Fruit fly (Drosophila melanogaster): ENCODE results near the gene CG15390.

CG15390 gene

DNA sequence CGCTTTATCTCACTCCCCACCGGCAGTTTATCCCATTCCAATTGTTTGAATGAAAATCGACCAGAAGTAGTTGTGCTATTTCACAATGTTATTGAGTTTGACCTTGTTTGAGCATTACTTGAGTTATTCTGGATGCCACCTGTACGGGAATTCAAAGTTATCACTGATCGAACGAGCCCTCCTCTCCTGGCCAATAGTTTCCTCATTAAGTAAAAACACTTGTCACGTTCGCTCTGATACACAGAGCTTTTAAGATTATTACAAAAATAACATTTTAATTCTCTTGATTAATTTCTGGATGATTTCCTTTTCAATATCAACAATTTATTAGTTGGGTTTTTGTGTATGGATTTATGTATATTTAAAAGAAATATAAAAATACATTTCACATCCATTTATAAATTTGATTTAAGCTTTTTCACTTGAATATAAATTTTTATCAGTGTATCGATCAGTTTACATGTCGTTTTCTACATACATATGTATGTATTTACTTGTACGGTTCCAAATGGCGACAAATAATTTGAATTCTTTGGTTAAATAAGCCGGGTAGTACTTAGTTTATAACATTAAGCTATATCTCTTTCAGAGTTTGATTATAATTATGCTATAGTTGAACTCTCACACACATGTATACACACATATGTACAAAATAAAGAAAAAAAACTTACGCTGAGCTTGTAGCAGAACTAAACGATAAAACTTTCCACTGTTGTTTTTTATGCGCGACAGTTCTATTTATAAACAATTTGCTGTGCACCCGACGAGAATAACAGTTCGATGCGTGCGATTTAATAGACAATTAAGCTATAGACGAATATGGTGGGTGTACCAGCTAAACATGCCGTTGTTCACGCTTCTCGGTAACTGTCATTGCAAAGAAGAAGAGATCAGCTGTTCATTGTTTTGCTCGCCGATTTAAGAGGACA is at the start of gene CG15390, which contains the start of gene CG3609:
CG15390 (plus strand) TSS at position 896 of the 929 bp plus-strand sequence.
CG3609 (minus strand) TSS at position 810 of the 929 bp plus-strand sequence.
- TF ChIP-seq CG9705 (GFP tag; optimal IDR thresholded peaks at IDR 0.05): peak; percentile 49
- peak; percentile 40 for TF ChIP-seq GATAd (GFP tag; optimal IDR thresholded peaks at IDR 0.05)
- TF ChIP-seq dl (GFP tag; optimal IDR thresholded peaks at IDR 0.05; ENCODE audit: insufficient read depth in 1 of 2, partially characterized antibody in 2 of 2): no peak
- peak; percentile 86 for TF ChIP-seq OdsH (GFP tag; optimal IDR thresholded peaks at IDR 0.05)
- TF ChIP-seq dmrt93B (GFP tag; optimal IDR thresholded peaks at IDR 0.05): peak; percentile 34
- TF ChIP-seq Mio (GFP tag; optimal IDR thresholded peaks at IDR 0.05): peak; percentile 62
- peak; percentile 91 for TF ChIP-seq h (GFP tag; optimal IDR thresholded peaks at IDR 0.05)
- peak; percentile 93 for TF ChIP-seq br (GFP tag; optimal IDR thresholded peaks at IDR 0.05)
- TF ChIP-seq woc (GFP tag; optimal IDR thresholded peaks at IDR 0.05): peak; percentile 95
- no peak for TF ChIP-seq Abd-B (GFP tag; optimal IDR thresholded peaks at IDR 0.05)
- TF ChIP-seq rgr (GFP tag; optimal IDR thresholded peaks at IDR 0.05): peak; percentile 90
- peak; percentile 77 for TF ChIP-seq jim (GFP tag; optimal IDR thresholded peaks at IDR 0.05)
- peak; percentile 89 for TF ChIP-seq ey (GFP tag; optimal IDR thresholded peaks at IDR 0.05)
- TF ChIP-seq dsf (GFP tag; optimal IDR thresholded peaks at IDR 0.05; ENCODE audit: borderline replicate concordance): peak; percentile 66
- TF ChIP-seq pan (optimal IDR thresholded peaks at IDR 0.05): no peak
- TF ChIP-seq Hr83 (GFP tag; optimal IDR thresholded peaks at IDR 0.05; ENCODE audit: poor library complexity, severe bottlenecking): peak; percentile 98
- TF ChIP-seq N (GFP tag; optimal IDR thresholded peaks at IDR 0.05): no peak
- peak; percentile 88 for TF ChIP-seq Jra (GFP tag; optimal IDR thresholded peaks at IDR 0.05)
- TF ChIP-seq CG32264 (GFP tag; optimal IDR thresholded peaks at IDR 0.05): peak; percentile 51
- TF ChIP-seq Hnf4 (GFP tag; optimal IDR thresholded peaks at IDR 0.05): peak; percentile 94
- peak; percentile 71 for TF ChIP-seq psq (GFP tag; optimal IDR thresholded peaks at IDR 0.05)
- TF ChIP-seq CrebA (GFP tag; optimal IDR thresholded peaks at IDR 0.05; ENCODE audit: borderline replicate concordance): no peak
- TF ChIP-seq Sp1 (GFP tag; optimal IDR thresholded peaks at IDR 0.05): peak; percentile 78
- TF ChIP-seq Vsx2 (GFP tag; optimal IDR thresholded peaks at IDR 0.05; ENCODE audit: partially characterized antibody): no peak
- TF ChIP-seq tai (GFP tag; optimal IDR thresholded peaks at IDR 0.05): no peak
- peak; percentile 14 for TF ChIP-seq Myc (optimal IDR thresholded peaks at IDR 0.05)
- peak; percentile 42 to 95 for TF ChIP-seq foxo (GFP tag; optimal IDR thresholded peaks at IDR 0.05)
- TF ChIP-seq sv (GFP tag; optimal IDR thresholded peaks at IDR 0.05): peak; percentile 83
- TF ChIP-seq fru (GFP tag; optimal IDR thresholded peaks at IDR 0.05): peak; percentile 84
- peak; percentile 59 for TF ChIP-seq brk (GFP tag; optimal IDR thresholded peaks at IDR 0.05)
- no peak for TF ChIP-seq Dfd (GFP tag; optimal IDR thresholded peaks at IDR 0.05)
- TF ChIP-seq HLH106 (tag; optimal IDR thresholded peaks at IDR 0.05): peak; percentile 76
- peak; percentile 37 for TF ChIP-seq Rel (GFP tag; optimal IDR thresholded peaks at IDR 0.05)
- TF ChIP-seq Rel (tag; optimal IDR thresholded peaks at IDR 0.05): peak; percentile 61
- peak; percentile 80 for TF ChIP-seq sage (GFP tag; optimal IDR thresholded peaks at IDR 0.05)
- no peak for TF ChIP-seq usp (GFP tag; optimal IDR thresholded peaks at IDR 0.05)
- no peak for TF ChIP-seq Dif (GFP tag; optimal IDR thresholded peaks at IDR 0.05; ENCODE audit: partially characterized antibody)
- no peak for TF ChIP-seq Hr78 (GFP tag; optimal IDR thresholded peaks at IDR 0.05)
- TF ChIP-seq lola (GFP tag; optimal IDR thresholded peaks at IDR 0.05): no peak

dm6 chr2L:2348479-2348878 is 26.0 kb upstream of the CG15390 start:
- no peak for TF ChIP-seq h (GFP tag; optimal IDR thresholded peaks at IDR 0.05)
- TF ChIP-seq Dif (GFP tag; optimal IDR thresholded peaks at IDR 0.05; ENCODE audit: partially characterized antibody): no peak
- no peak for TF ChIP-seq tai (GFP tag; optimal IDR thresholded peaks at IDR 0.05)
- TF ChIP-seq Rel (GFP tag; optimal IDR thresholded peaks at IDR 0.05): no peak
- TF ChIP-seq Rel (tag; optimal IDR thresholded peaks at IDR 0.05): no peak
- no peak for TF ChIP-seq Hr83 (GFP tag; optimal IDR thresholded peaks at IDR 0.05; ENCODE audit: poor library complexity, severe bottlenecking)
- TF ChIP-seq ey (GFP tag; optimal IDR thresholded peaks at IDR 0.05): no peak
- no peak for TF ChIP-seq N (GFP tag; optimal IDR thresholded peaks at IDR 0.05)
- no peak for TF ChIP-seq Abd-B (GFP tag; optimal IDR thresholded peaks at IDR 0.05)
- TF ChIP-seq GATAd (GFP tag; optimal IDR thresholded peaks at IDR 0.05): no peak

Data from whole organism, wandering third instar larva.